Fruit fly (Drosophila melanogaster) Kc167 (cell line): ENCODE data around the gene Or74a.

Source experiments
- Myc ChIP-seq: fragments of >200 bp; optimal IDR thresholded peaks from 2 replicates; lab custom pipeline; 2017; ENCODE audit warnings: missing external identifiers
- Sin3A ChIP-seq: fragments of >200 bp; optimal IDR thresholded peaks from 2 replicates; lab custom pipeline; 2018; ENCODE audit warnings: missing external identifiers
- h ChIP-seq: fragments of >200 bp; optimal IDR thresholded peaks from 3 replicates; lab custom pipeline; 2018; ENCODE audit warnings: missing external identifiers
- insv ChIP-seq: fragments of >200 bp; optimal IDR thresholded peaks from 3 replicates; lab custom pipeline; 2018; ENCODE audit warnings: missing external identifiers
- psq ChIP-seq: fragments of >200 bp; optimal IDR thresholded peaks from 2 replicates; lab custom pipeline; 2017; ENCODE audit warnings: missing external identifiers
- ttk ChIP-seq: sonication (Bioruptor generic); optimal IDR thresholded peaks from 2 replicates; lab custom pipeline; 2017; ENCODE audit warnings: missing external identifiers

Or74a gene

dm6 chr3L:17329069-17329468 lies at the start of gene Or74a:
Or74a (minus strand) TSS chr3L:17329169.
- no peak for TF ChIP-seq h (lab: Kevin White, UChicago)
- no peak for TF ChIP-seq Sin3A (lab: Kevin White, UChicago)
- no peak for TF ChIP-seq psq (lab: Kevin White, UChicago)
- no peak for TF ChIP-seq insv (lab: Kevin White, UChicago)
- no peak for TF ChIP-seq Myc (lab: Kevin White, UChicago)
- no peak for TF ChIP-seq ttk

DNA sequence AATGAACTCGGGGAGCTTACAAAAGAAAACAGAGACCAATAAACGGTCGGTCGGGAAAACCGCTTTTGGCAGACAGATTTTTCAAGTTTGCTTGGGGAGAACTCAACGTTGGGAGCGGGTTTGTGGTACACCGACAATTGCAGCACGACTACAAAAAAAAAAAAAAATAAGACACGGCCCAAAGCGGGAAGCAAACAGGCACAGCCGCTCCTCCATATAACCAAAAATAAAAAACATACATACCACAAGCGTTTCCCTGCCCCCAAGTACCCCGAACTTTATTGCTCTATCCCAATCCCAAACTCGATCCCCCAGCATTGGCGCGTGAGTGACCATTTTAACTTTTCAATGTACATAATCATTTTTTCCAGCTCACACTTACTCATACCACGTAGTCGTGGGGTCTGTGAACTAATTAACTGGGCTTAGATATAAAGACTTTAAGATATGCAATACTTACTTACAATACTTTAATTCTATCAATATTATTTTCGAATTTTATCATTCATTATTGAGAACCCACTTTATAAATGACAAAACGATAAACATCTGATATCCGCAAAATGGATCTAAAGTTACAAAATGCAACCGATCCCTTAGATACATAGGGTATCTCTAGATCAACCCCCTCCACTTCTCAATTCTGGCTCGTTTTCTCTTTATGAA lies 46.1 kb upstream of the Or74a start:
- TF ChIP-seq ttk: no peak
- TF ChIP-seq Sin3A (lab: Kevin White, UChicago): no peak
- no peak for TF ChIP-seq psq (lab: Kevin White, UChicago)
- TF ChIP-seq insv (lab: Kevin White, UChicago): no peak

- no peak for TF ChIP-seq ttk
- TF ChIP-seq Sin3A (lab: Kevin White, UChicago): no peak
- no peak for TF ChIP-seq insv (lab: Kevin White, UChicago)
- no peak for TF ChIP-seq psq (lab: Kevin White, UChicago)
- no peak for TF ChIP-seq h (lab: Kevin White, UChicago)
- TF ChIP-seq Myc (lab: Kevin White, UChicago): no peak
Observed at dm6 chr3L:17366936-17367335, 38.0 kb upstream of the Or74a start.

DNA sequence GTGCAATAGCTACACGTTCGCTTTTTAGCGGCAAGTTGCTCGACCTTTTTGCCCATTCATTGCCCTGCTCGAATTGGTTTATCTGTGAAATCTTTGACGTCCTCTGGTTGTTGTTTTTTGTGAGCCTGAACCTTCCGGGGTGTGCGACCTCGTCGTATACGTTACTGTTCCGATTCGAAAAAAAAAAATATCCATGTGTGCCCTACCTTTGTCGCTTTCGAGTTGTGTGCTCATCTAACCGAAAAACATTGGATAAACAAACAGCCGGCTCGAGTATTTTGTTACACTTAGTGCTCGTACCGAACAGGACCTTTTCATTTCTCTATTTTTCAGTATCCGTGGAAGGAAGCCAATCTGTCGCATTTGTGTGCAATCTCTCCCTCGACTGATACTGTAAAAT lies 35.1 kb upstream of the Or74a start:
- TF ChIP-seq insv (lab: Kevin White, UChicago) (no peak), psq (lab: Kevin White, UChicago) (no peak), ttk (no peak), h (lab: Kevin White, UChicago) (no peak), Myc (lab: Kevin White, UChicago) (no peak), Sin3A (lab: Kevin White, UChicago) (no peak)

- TF ChIP-seq h (lab: Kevin White, UChicago) (no peak), psq (lab: Kevin White, UChicago) (no peak), insv (lab: Kevin White, UChicago) (no peak)
Observed at dm6 chr3L:17362940-17363339, 34.0 kb upstream of the Or74a start.

dm6 chr3L:17361925-17362324 lies 33.0 kb upstream of the Or74a start:
- TF ChIP-seq ttk (no peak), psq (lab: Kevin White, UChicago) (no peak), insv (lab: Kevin White, UChicago) (no peak), h (lab: Kevin White, UChicago) (no peak), Myc (lab: Kevin White, UChicago) (no peak), Sin3A (lab: Kevin White, UChicago) (no peak)

DNA sequence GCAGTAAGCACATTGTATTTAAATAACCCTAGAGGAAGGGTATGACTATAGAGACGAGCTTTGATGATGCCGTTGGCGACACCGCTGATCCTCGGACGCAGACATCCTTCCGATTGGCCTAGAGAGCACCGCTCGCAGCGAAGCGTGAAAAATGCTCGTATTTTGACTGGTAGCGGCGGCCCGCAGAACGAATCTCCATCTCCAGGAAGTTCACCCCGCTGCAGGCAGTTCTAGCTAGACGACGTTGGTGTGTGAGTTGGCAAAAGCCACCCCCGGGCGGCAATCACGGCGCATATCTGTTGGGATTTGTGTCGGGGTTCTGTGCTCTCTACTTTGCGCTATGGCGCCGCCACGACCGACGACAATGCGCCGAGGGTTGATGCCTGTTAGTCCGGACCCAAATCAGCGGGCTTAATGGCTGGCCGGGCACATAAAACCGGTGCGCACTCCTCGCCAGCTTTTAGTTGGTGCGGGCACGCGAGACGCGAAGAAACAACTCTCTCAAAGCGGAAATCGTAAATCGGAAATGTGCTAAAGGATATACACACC lies 30.3 kb upstream of the Or74a start, which contains the start of gene tap:
tap (plus strand) TSS at position 458 of the 549 bp plus-strand sequence.
- no peak for TF ChIP-seq ttk
- no peak for TF ChIP-seq psq (lab: Kevin White, UChicago)
- no peak for TF ChIP-seq Sin3A (lab: Kevin White, UChicago)
- no peak for TF ChIP-seq h (lab: Kevin White, UChicago)
- no peak for TF ChIP-seq insv (lab: Kevin White, UChicago)
- TF ChIP-seq Myc (lab: Kevin White, UChicago): no peak

DNA sequence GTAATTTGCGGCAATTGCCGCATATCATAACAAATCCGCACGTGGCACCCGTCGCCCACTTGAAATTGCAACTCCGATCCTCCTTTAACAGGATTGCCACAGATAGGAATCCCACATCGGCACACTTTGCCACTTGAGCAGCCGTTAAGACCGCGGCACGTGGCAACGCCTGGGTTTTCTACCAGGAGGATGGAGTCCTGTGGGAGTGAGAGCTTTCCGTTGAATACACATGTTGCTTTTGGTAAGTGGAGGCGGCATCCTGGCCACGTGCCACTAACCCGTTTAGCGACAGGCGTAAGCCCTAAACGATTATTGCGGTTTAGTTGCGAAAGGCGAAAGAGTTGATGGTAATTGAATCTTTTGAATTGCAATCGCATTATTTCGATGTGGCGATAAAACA lies 29.5 kb upstream of the Or74a start:
- TF ChIP-seq psq (lab: Kevin White, UChicago) (no peak), insv (lab: Kevin White, UChicago) (no peak), h (lab: Kevin White, UChicago) (no peak), Sin3A (lab: Kevin White, UChicago) (no peak), ttk (no peak), Myc (lab: Kevin White, UChicago) (no peak)

dm6 chr3L:17357431-17357830 lies 28.5 kb upstream of the Or74a start:
- TF ChIP-seq insv (lab: Kevin White, UChicago): no peak
- TF ChIP-seq Myc (lab: Kevin White, UChicago): no peak
- TF ChIP-seq psq (lab: Kevin White, UChicago): no peak
- no peak for TF ChIP-seq h (lab: Kevin White, UChicago)
- no peak for TF ChIP-seq ttk
- no peak for TF ChIP-seq Sin3A (lab: Kevin White, UChicago)

- TF ChIP-seq insv (lab: Kevin White, UChicago): no peak
- TF ChIP-seq Sin3A (lab: Kevin White, UChicago): no peak
- TF ChIP-seq h (lab: Kevin White, UChicago): no peak
- no peak for TF ChIP-seq psq (lab: Kevin White, UChicago)
- no peak for TF ChIP-seq Myc (lab: Kevin White, UChicago)
- TF ChIP-seq ttk: no peak
Observed at dm6 chr3L:17352812-17353211, 23.8 kb upstream of the Or74a start.

DNA sequence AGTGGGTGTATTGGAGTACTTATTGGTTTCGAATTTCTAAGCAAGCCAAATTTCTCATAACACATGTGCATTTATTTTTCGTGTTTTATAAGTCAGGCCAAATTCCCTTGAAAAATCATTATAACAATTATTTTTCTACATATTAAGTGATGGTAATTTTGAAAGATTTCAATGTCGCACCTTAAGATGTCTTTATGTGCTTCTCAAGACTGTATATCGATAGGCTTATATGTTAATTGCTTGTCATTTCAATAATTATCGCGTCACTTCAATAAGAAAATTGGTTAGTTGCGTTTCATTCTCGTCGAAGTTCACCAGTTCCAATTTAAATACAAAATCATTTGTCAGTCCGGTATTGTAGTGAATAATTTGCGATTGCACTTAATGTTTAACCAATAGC lies 22.6 kb upstream of the Or74a start, which contains the start of gene CG7692:
CG7692 (plus strand) TSS at position 301 of the 400 bp plus-strand sequence.
- no peak for TF ChIP-seq insv (lab: Kevin White, UChicago)

- TF ChIP-seq Sin3A (lab: Kevin White, UChicago) (no peak), psq (lab: Kevin White, UChicago) (no peak), h (lab: Kevin White, UChicago) (no peak), ttk (no peak), insv (lab: Kevin White, UChicago) (no peak), Myc (lab: Kevin White, UChicago) (no peak)
Observed at dm6 chr3L:17349604-17350003, 20.6 kb upstream of the Or74a start, which contains the start of gene Mip. Mip (minus strand) TSS chr3L:17349666.
